Worm (Caenorhabditis elegans) whole organism, late embryonic: ENCODE results near the gene T28B11.1.

ENCODE experiments used
- F13H6.1 ChIP-seq: sonication (generic microtip); optimal IDR thresholded peaks from 2 replicates; lab custom pipeline; 2016; ENCODE audit warnings: missing genetic modification characterization, missing compliant biosample characterization
- K02D7.2 ChIP-seq: sonication (generic microtip); optimal IDR thresholded peaks from 2 replicates; lab custom pipeline; 2017; ENCODE audit warnings: mild to moderate bottlenecking, missing genetic modification characterization, missing compliant biosample characterization
- ahr-1 ChIP-seq: sonication (generic microtip); optimal IDR thresholded peaks from 2 replicates; lab custom pipeline; 2016; ENCODE audit warnings: missing genetic modification characterization, missing compliant biosample characterization
- ceh-18 ChIP-seq: sonication (generic microtip); optimal IDR thresholded peaks from 2 replicates; lab custom pipeline; 2016; ENCODE audit warnings: missing genetic modification characterization, missing compliant biosample characterization
- ceh-19 ChIP-seq: fragments of 200-800 bp; sonication (Bioruptor generic); optimal IDR thresholded peaks from 2 replicates; lab custom pipeline; 2018; ENCODE audit warnings: mild to moderate bottlenecking, missing genetic modification characterization, missing compliant biosample characterization
- ceh-24 ChIP-seq: sonication (generic microtip); optimal IDR thresholded peaks from 2 replicates; lab custom pipeline; 2016; ENCODE audit warnings: mild to moderate bottlenecking, missing genetic modification characterization, missing compliant biosample characterization
- ceh-31 ChIP-seq: sonication (generic microtip); optimal IDR thresholded peaks from 2 replicates; lab custom pipeline; 2016; ENCODE audit warnings: missing genetic modification characterization, missing compliant biosample characterization
- ceh-34 ChIP-seq: sonication (generic microtip); optimal IDR thresholded peaks from 2 replicates; lab custom pipeline; 2016; ENCODE audit warnings: mild to moderate bottlenecking, missing genetic modification characterization, missing compliant biosample characterization
- ceh-45 ChIP-seq: fragments of 200-800 bp; sonication (Bioruptor generic); IDR thresholded peaks from 2 replicates; pipeline ENCODE4 v1.3.6; 2022; ENCODE audit warnings: missing genetic modification reagents, missing genetic modification characterization, missing compliant biosample characterization
- ceh-6 ChIP-seq: fragments of 200-800 bp; sonication (Bioruptor generic); optimal IDR thresholded peaks from 2 replicates; lab custom pipeline; 2018; ENCODE audit warnings: mild to moderate bottlenecking, missing genetic modification characterization, missing compliant biosample characterization
- che-1 ChIP-seq: sonication (generic microtip); optimal IDR thresholded peaks from 2 replicates; lab custom pipeline; 2016; ENCODE audit warnings: mild to moderate bottlenecking, missing genetic modification characterization, missing compliant biosample characterization
- dve-1 ChIP-seq: sonication (generic microtip); optimal IDR thresholded peaks from 2 replicates; lab custom pipeline; 2017; ENCODE audit warnings: antibody characterized with exemption, mild to moderate bottlenecking, missing genetic modification characterization, missing compliant biosample characterization
- elt-2 ChIP-seq: sonication (generic microtip); optimal IDR thresholded peaks from 2 replicates; lab custom pipeline; 2016; ENCODE audit warnings: missing genetic modification reagents, missing genetic modification characterization, missing compliant biosample characterization
- eyg-1 ChIP-seq: sonication (generic microtip); optimal IDR thresholded peaks from 2 replicates; lab custom pipeline; 2016; ENCODE audit warnings: missing genotype, missing genetic modification characterization, missing compliant biosample characterization
- fkh-10 ChIP-seq: fragments of 150-350 bp; optimal IDR thresholded peaks from 2 replicates; lab custom pipeline; 2014; ENCODE audit warnings: missing biosample characterization, missing genetic modification reagents, missing genetic modification characterization
- gmeb-2 ChIP-seq: sonication (generic microtip); optimal IDR thresholded peaks from 2 replicates; lab custom pipeline; 2016; ENCODE audit warnings: missing genetic modification characterization, inconsistent platforms, missing compliant biosample characterization
- hlh-15 ChIP-seq: sonication (generic microtip); optimal IDR thresholded peaks from 2 replicates; lab custom pipeline; 2016; ENCODE audit warnings: missing genetic modification characterization, missing compliant biosample characterization
- hlh-30 ChIP-seq: sonication (generic microtip); optimal IDR thresholded peaks from 2 replicates; lab custom pipeline; 2017; ENCODE audit warnings: antibody characterized with exemption, missing genetic modification characterization, missing compliant biosample characterization; ENCODE audit not compliant: insufficient read depth
- hlh-8 ChIP-seq: sonication (generic microtip); optimal IDR thresholded peaks from 2 replicates; lab custom pipeline; 2016; ENCODE audit warnings: missing genotype, missing genetic modification characterization, missing compliant biosample characterization
- lin-11 ChIP-seq: fragments of 200-800 bp; sonication (Bioruptor generic); optimal IDR thresholded peaks from 2 replicates; lab custom pipeline; 2018; ENCODE audit warnings: mild to moderate bottlenecking, missing genetic modification characterization, missing compliant biosample characterization
- madf-2 ChIP-seq: sonication (generic microtip); optimal IDR thresholded peaks from 2 replicates; lab custom pipeline; 2017; ENCODE audit warnings: missing genetic modification characterization, missing compliant biosample characterization
- mec-3 ChIP-seq: sonication (generic microtip); optimal IDR thresholded peaks from 2 replicates; lab custom pipeline; 2016; ENCODE audit warnings: borderline replicate concordance, missing genetic modification characterization, missing compliant biosample characterization
- nfya-1 ChIP-seq: sonication (generic microtip); optimal IDR thresholded peaks from 2 replicates; lab custom pipeline; 2017; ENCODE audit warnings: missing genetic modification characterization, mild to moderate bottlenecking, missing compliant biosample characterization, antibody characterized with exemption, moderate library complexity
- nhr-232 ChIP-seq: sonication (generic microtip); optimal IDR thresholded peaks from 2 replicates; lab custom pipeline; 2016; ENCODE audit warnings: missing genetic modification characterization, missing compliant biosample characterization
- odd-2 ChIP-seq: sonication (generic microtip); optimal IDR thresholded peaks from 2 replicates; lab custom pipeline; 2017; ENCODE audit warnings: antibody characterized with exemption, mild to moderate bottlenecking, missing genetic modification characterization, missing compliant biosample characterization
- pat-9 ChIP-seq: fragments of 200-800 bp; sonication (Bioruptor generic); optimal IDR thresholded peaks from 2 replicates; lab custom pipeline; 2018; ENCODE audit warnings: mild to moderate bottlenecking, missing genetic modification characterization, moderate library complexity, missing compliant biosample characterization
- pax-1 ChIP-seq: fragments of 150-350 bp; optimal IDR thresholded peaks from 2 replicates; lab custom pipeline; 2014; ENCODE audit warnings: missing biosample characterization, missing genetic modification characterization
- pha-2 ChIP-seq: sonication (generic microtip); optimal IDR thresholded peaks from 2 replicates; lab custom pipeline; 2017; ENCODE audit warnings: mild to moderate bottlenecking, missing genetic modification characterization, missing compliant biosample characterization
- pros-1 ChIP-seq: fragments of 150-350 bp; optimal IDR thresholded peaks from 2 replicates; lab custom pipeline; 2014; ENCODE audit warnings: missing biosample characterization, missing genetic modification reagents, missing genetic modification characterization
- rnt-1 ChIP-seq: sonication (generic microtip); optimal IDR thresholded peaks from 2 replicates; lab custom pipeline; 2016; ENCODE audit warnings: missing genetic modification characterization, missing compliant biosample characterization
- sdc-2 ChIP-seq: sonication (generic microtip); optimal IDR thresholded peaks from 2 replicates; lab custom pipeline; 2016; ENCODE audit warnings: missing genotype, missing genetic modification characterization, missing compliant biosample characterization
- sox-2 ChIP-seq: fragments of 200-800 bp; sonication (Bioruptor generic); IDR thresholded peaks from 2 replicates; pipeline ENCODE4 v1.3.6; 2022; ENCODE audit warnings: missing genetic modification reagents, missing genetic modification characterization, missing compliant biosample characterization
- sox-4 ChIP-seq: sonication (generic microtip); optimal IDR thresholded peaks from 2 replicates; lab custom pipeline; 2017; ENCODE audit warnings: mild to moderate bottlenecking, missing genetic modification characterization, inconsistent platforms, missing compliant biosample characterization
- tbx-2 ChIP-seq: sonication (generic microtip); optimal IDR thresholded peaks from 2 replicates; lab custom pipeline; 2016; ENCODE audit warnings: missing genetic modification characterization, missing compliant biosample characterization
- tbx-7 ChIP-seq: sonication (generic microtip); optimal IDR thresholded peaks from 2 replicates; lab custom pipeline; 2016; ENCODE audit warnings: missing genotype, missing genetic modification characterization, missing compliant biosample characterization
- unc-3 ChIP-seq, 2 experiments: fragments of 200-800 bp in 1 of 2; sonication (Bioruptor generic) in 1 of 2; sonication (generic microtip) in 1 of 2; conservative IDR thresholded peaks in 1 of 2; optimal IDR thresholded peaks in 1 of 2; 2 replicates each; pipeline versions ENCODE4 v1.3.6 to Lab custom; 2016 to 2022; ENCODE audit warnings: missing compliant biosample characterization in 2 of 2, missing genetic modification characterization in 2 of 2, missing genetic modification reagents in 1 of 2
- unc-42 ChIP-seq: sonication (generic microtip); optimal IDR thresholded peaks from 2 replicates; lab custom pipeline; 2016; ENCODE audit warnings: missing genotype, missing genetic modification characterization, missing compliant biosample characterization
- unc-55 ChIP-seq: sonication (generic microtip); optimal IDR thresholded peaks from 2 replicates; lab custom pipeline; 2017; ENCODE audit warnings: missing biosample characterization, missing genetic modification reagents, missing genetic modification characterization
- unc-86 ChIP-seq: sonication (generic microtip); optimal IDR thresholded peaks from 2 replicates; lab custom pipeline; 2016; ENCODE audit warnings: missing genetic modification characterization, missing compliant biosample characterization
- ztf-16 ChIP-seq: sonication (generic microtip); optimal IDR thresholded peaks from 2 replicates; lab custom pipeline; 2017; ENCODE audit warnings: missing genetic modification characterization, missing compliant biosample characterization

T28B11.1 gene

ce11 chrV:10715158-10716152 is 16.8 kb downstream of the T28B11.1 start:
- peak; percentile 86 for TF ChIP-seq rnt-1 (tag; lab: Kevin White, UChicago)
- TF ChIP-seq ceh-24 (tag; lab: Kevin White, UChicago) = no peak
- peak; percentile 65 for TF ChIP-seq nfya-1
- no peak for TF ChIP-seq F13H6.1 (tag; lab: Kevin White, UChicago)
- peak; percentile 88 for TF ChIP-seq pros-1 (tag; lab: Kevin White, UChicago)
- TF ChIP-seq sox-4 (tag; lab: Kevin White, UChicago) = no peak
- TF ChIP-seq ahr-1 (tag; lab: Kevin White, UChicago) = no peak
- peak; percentile 66 for TF ChIP-seq tbx-2 (tag; lab: Kevin White, UChicago)
- peak; percentile 97 for TF ChIP-seq hlh-30 (tag; lab: Kevin White, UChicago)
- peak; percentile 78 for TF ChIP-seq ceh-31 (tag; lab: Kevin White, UChicago)
- TF ChIP-seq ceh-34 = peak; percentile 61
- TF ChIP-seq unc-86 (tag; lab: Kevin White, UChicago) = no peak
- TF ChIP-seq hlh-8 = peak; percentile 35
- no peak for TF ChIP-seq mec-3 (tag; lab: Kevin White, UChicago)
- TF ChIP-seq che-1 (tag; lab: Kevin White, UChicago) = no peak
- peak; percentile 39 for TF ChIP-seq dve-1 (tag; lab: Kevin White, UChicago)
- TF ChIP-seq unc-42 (tag; lab: Kevin White, UChicago) = peak; percentile 64
- peak; percentile 8 for TF ChIP-seq gmeb-2 (tag; lab: Kevin White, UChicago)
- TF ChIP-seq pat-9 = no peak
- no peak for TF ChIP-seq ceh-6 (GFP tag; lab: Kevin White, UChicago)
- no peak for TF ChIP-seq unc-3 (GFP tag; conservative IDR thresholded peaks at IDR 0.05; lab: Robert Waterston, UW)
- TF ChIP-seq unc-3 (tag; optimal IDR thresholded peaks at IDR 0.05; lab: Kevin White, UChicago) = no peak
- TF ChIP-seq ceh-18 (tag; lab: Kevin White, UChicago) = peak; percentile 83
- no peak for TF ChIP-seq pha-2
- peak; percentile 91 for TF ChIP-seq unc-55 (GFP tag; lab: Kevin White, UChicago)
- no peak for TF ChIP-seq nhr-232 (tag; lab: Kevin White, UChicago)

ce11 chrV:10714630-10715029 is 17.6 kb downstream of the T28B11.1 start:
- TF ChIP-seq tbx-2 (tag; lab: Kevin White, UChicago) (no peak), elt-2 (tag; lab: Kevin White, UChicago) (no peak), pax-1 (no peak), unc-55 (GFP tag; lab: Kevin White, UChicago) (no peak), K02D7.2 (tag; lab: Kevin White, UChicago) (no peak), tbx-7 (tag; lab: Kevin White, UChicago) (no peak)

ce11 chrV:10713704-10714239 is 18.4 kb downstream of the T28B11.1 start:
- no peak for TF ChIP-seq lin-11 (tag; lab: Kevin White, UChicago)
- no peak for TF ChIP-seq sox-2
- TF ChIP-seq eyg-1 = no peak
- no peak for TF ChIP-seq ceh-31 (tag; lab: Kevin White, UChicago)
- no peak for TF ChIP-seq sdc-2 (tag; lab: Kevin White, UChicago)
- TF ChIP-seq gmeb-2 (tag; lab: Kevin White, UChicago) = no peak
- TF ChIP-seq ztf-16 = no peak
- TF ChIP-seq ceh-45 (GFP tag; lab: Robert Waterston, UW) = no peak
- TF ChIP-seq odd-2 = no peak
- TF ChIP-seq unc-3 (GFP tag; conservative IDR thresholded peaks at IDR 0.05; lab: Robert Waterston, UW) = no peak
- no peak for TF ChIP-seq unc-3 (tag; optimal IDR thresholded peaks at IDR 0.05; lab: Kevin White, UChicago)
- no peak for TF ChIP-seq ceh-34
- TF ChIP-seq hlh-15 (tag; lab: Kevin White, UChicago) = no peak
- TF ChIP-seq madf-2 = no peak
- TF ChIP-seq ceh-18 (tag; lab: Kevin White, UChicago) = no peak
- no peak for TF ChIP-seq ceh-19 (GFP tag; lab: Kevin White, UChicago)
- no peak for TF ChIP-seq fkh-10 (GFP tag; lab: Kevin White, UChicago)
- TF ChIP-seq pax-1 = no peak
- no peak for TF ChIP-seq nfya-1
